Worm (Caenorhabditis elegans): ENCODE results near the gene pqn-78.

The pqn-78 gene

DNA sequence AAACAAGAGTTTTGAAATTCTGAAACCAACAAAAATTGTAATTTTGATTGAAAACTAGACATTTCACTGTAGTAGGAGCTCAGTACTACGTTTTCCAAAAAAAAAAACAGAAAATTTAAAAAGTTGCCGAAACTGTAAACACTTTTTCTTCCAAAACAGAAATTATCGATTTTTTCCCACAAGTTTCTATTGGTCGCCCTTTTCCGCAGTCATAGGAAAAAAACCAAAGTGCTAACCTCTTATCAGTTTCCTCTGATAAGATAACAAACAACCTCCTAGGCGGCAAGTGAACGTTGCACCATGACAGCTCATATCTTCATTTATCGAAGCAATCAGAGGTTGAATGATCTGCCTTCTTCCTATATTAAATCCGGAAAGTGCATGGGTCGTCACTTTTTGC, 35.8 kb downstream of the pqn-78 start:
- TF ChIP-seq unc-62 (GFP tag; optimal IDR thresholded peaks at IDR 0.05) = no peak
- no peak for TF ChIP-seq elt-3 (tag; optimal IDR thresholded peaks at IDR 0.05)
- peak; percentile 79 for TF ChIP-seq elt-2 (tag; optimal IDR thresholded peaks at IDR 0.05)
- TF ChIP-seq lin-35 (GFP tag; optimal IDR thresholded peaks at IDR 0.05) = no peak

DNA sequence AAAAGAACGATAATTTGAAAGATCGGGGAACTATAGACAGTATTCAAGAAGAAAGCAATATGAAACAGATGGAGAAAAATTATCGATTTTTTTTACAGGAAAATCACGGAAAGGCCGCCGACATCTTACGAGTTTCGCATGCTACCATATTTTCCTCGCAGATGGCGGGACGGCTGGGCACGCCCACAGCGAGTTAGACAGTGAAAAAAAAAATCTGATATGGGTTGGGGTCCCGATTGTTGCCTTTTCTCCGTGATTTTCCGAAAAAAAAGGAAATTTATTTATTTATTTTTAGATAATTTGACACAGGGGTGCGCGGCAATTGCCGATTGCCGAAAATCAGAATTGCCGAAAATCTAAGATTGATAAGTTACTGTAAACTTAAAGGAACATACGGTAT, 40.1 kb downstream of the pqn-78 start:
- TF ChIP-seq ceh-82 (tag; optimal IDR thresholded peaks at IDR 0.05) = no peak
- TF ChIP-seq fkh-4 (tag; optimal IDR thresholded peaks at IDR 0.05; ENCODE audit: borderline replicate concordance) = no peak
- TF ChIP-seq egl-13 (tag; optimal IDR thresholded peaks at IDR 0.05) = no peak
- TF ChIP-seq pax-3 (tag; optimal IDR thresholded peaks at IDR 0.05) = no peak
- no peak for TF ChIP-seq ceh-63 (GFP tag; optimal IDR thresholded peaks at IDR 0.05)
- TF ChIP-seq zip-4 (GFP tag; optimal IDR thresholded peaks at IDR 0.05) = no peak
